Fruit fly (Drosophila melanogaster) whole organism, embryonic: ENCODE measurements around the gene CG14339.
A peak's percentile ranks its signal among the peaks of the same experiment; 100 is the strongest.

ENCODE experiments used
- Bdp1 ChIP-seq: fragments of 200-800 bp; sonication (Bioruptor generic); optimal IDR thresholded peaks from 3 replicates; lab custom pipeline; 2016; ENCODE audit warnings: missing biosample characterization, missing genetic modification characterization
- CG10267 ChIP-seq: fragments of 200-800 bp; sonication (Bioruptor generic); optimal IDR thresholded peaks from 2 replicates; lab custom pipeline; 2018; ENCODE audit warnings: missing biosample characterization, mild to moderate bottlenecking, missing genetic modification characterization, moderate library complexity
- CG10462 ChIP-seq: fragments of 200-800 bp; sonication (Bioruptor generic); optimal IDR thresholded peaks from 2 replicates; lab custom pipeline; 2016; ENCODE audit warnings: missing biosample characterization, missing genetic modification characterization
- CG10543 ChIP-seq: fragments of 200-800 bp; sonication (Bioruptor generic); optimal IDR thresholded peaks from 3 replicates; lab custom pipeline; 2017; ENCODE audit warnings: missing biosample characterization, mild to moderate bottlenecking, missing genetic modification characterization, moderate library complexity
- CG10565 ChIP-seq: fragments of 200-800 bp; sonication (Bioruptor generic); optimal IDR thresholded peaks from 3 replicates; lab custom pipeline; 2016; ENCODE audit warnings: missing biosample characterization, mild to moderate bottlenecking, missing genetic modification characterization
- CG11247 ChIP-seq: fragments of 200-800 bp; sonication (Bioruptor generic); IDR thresholded peaks from 2 replicates; pipeline ENCODE4 v1.3.6; 2022; ENCODE audit warnings: missing biosample characterization, missing genetic modification characterization
- CG11504 ChIP-seq: fragments of 200-800 bp; sonication (Bioruptor generic); optimal IDR thresholded peaks from 3 replicates; lab custom pipeline; 2019; ENCODE audit warnings: missing biosample characterization, mild to moderate bottlenecking, missing genetic modification characterization, moderate library complexity
- CG12155 ChIP-seq: fragments of 200-800 bp; sonication (Bioruptor generic); optimal IDR thresholded peaks from 3 replicates; lab custom pipeline; 2016; ENCODE audit warnings: missing biosample characterization, missing genetic modification characterization
- CG12391 ChIP-seq: fragments of 200-800 bp; sonication (Bioruptor generic); optimal IDR thresholded peaks from 3 replicates; lab custom pipeline; 2018; ENCODE audit warnings: missing biosample characterization, mild to moderate bottlenecking, missing genetic modification characterization, moderate library complexity
- CG12744 ChIP-seq: fragments of 200-800 bp; sonication (Bioruptor generic); optimal IDR thresholded peaks from 2 replicates; lab custom pipeline; 2016; ENCODE audit warnings: missing biosample characterization, missing genetic modification characterization
- CG12942 ChIP-seq: fragments of 200-800 bp; sonication (Bioruptor generic); optimal IDR thresholded peaks from 3 replicates; lab custom pipeline; 2016; ENCODE audit warnings: missing biosample characterization, missing genetic modification characterization
- CG13424 ChIP-seq: fragments of 200-800 bp; sonication (Bioruptor generic); optimal IDR thresholded peaks from 2 replicates; lab custom pipeline; 2019; ENCODE audit warnings: missing biosample characterization, mild to moderate bottlenecking, missing genetic modification characterization, moderate library complexity
- CG15514 ChIP-seq: fragments of 200-800 bp; sonication (Bioruptor generic); optimal IDR thresholded peaks from 3 replicates; lab custom pipeline; 2017; ENCODE audit warnings: missing biosample characterization, missing genetic modification characterization, mild to moderate bottlenecking, moderate library complexity, missing genetic modification reagents
- CG15601 ChIP-seq: fragments of 200-800 bp; sonication (Bioruptor generic); optimal IDR thresholded peaks from 3 replicates; lab custom pipeline; 2019; ENCODE audit warnings: missing biosample characterization, mild to moderate bottlenecking, missing genetic modification characterization, moderate library complexity
- CG17328 ChIP-seq: fragments of 200-800 bp; sonication (Bioruptor generic); IDR thresholded peaks from 2 replicates; pipeline ENCODE4 v1.3.6; 2022; ENCODE audit warnings: missing biosample characterization, missing genetic modification characterization
- CG17912 ChIP-seq: fragments of 200-800 bp; sonication (Bioruptor generic); optimal IDR thresholded peaks from 2 replicates; lab custom pipeline; 2018; ENCODE audit warnings: missing biosample characterization, mild to moderate bottlenecking, missing genetic modification characterization
- CG3065 ChIP-seq: fragments of 200-800 bp; sonication (Bioruptor generic); optimal IDR thresholded peaks from 2 replicates; lab custom pipeline; 2016; ENCODE audit warnings: missing biosample characterization, missing genetic modification characterization
- CG34224 ChIP-seq: fragments of 200-800 bp; sonication (Bioruptor generic); IDR thresholded peaks from 3 replicates; pipeline ENCODE4 v1.3.6; 2022; ENCODE audit warnings: missing biosample characterization, missing genetic modification characterization; ENCODE audit not compliant: partially characterized antibody
- CG6854 ChIP-seq: fragments of 200-800 bp; sonication (Bioruptor generic); optimal IDR thresholded peaks from 3 replicates; lab custom pipeline; 2017; ENCODE audit warnings: missing biosample characterization, mild to moderate bottlenecking, missing genetic modification characterization
- CG8290 ChIP-seq, 3 experiments: fragments of 200-800 bp; sonication (Bioruptor generic); optimal IDR thresholded peaks; 2 replicates each; lab custom pipeline; 2016 to 2019; ENCODE audit warnings: missing biosample characterization in 3 of 3, missing genetic modification characterization in 3 of 3, mild to moderate bottlenecking in 2 of 3, moderate library complexity in 1 of 3
- CG8478 ChIP-seq: fragments of >200 bp; optimal IDR thresholded peaks from 2 replicates; lab custom pipeline; 2018
- CG9817 ChIP-seq: fragments of 200-800 bp; sonication (Bioruptor generic); optimal IDR thresholded peaks from 2 replicates; lab custom pipeline; 2018; ENCODE audit warnings: missing biosample characterization, mild to moderate bottlenecking, missing genetic modification characterization, moderate library complexity
- Dbx ChIP-seq: fragments of 200-800 bp; sonication (Bioruptor generic); IDR thresholded peaks from 3 replicates; pipeline ENCODE4 v1.3.6; 2022; ENCODE audit warnings: missing biosample characterization, missing genetic modification characterization
- Deaf1 ChIP-seq: fragments of 200-800 bp; optimal IDR thresholded peaks from 3 replicates; lab custom pipeline; 2019; ENCODE audit warnings: missing biosample characterization, mild to moderate bottlenecking, missing genetic modification characterization, moderate library complexity
- GATAe ChIP-seq: fragments of 200-800 bp; sonication (Bioruptor generic); conservative IDR thresholded peaks from 2 replicates; pipeline ENCODE4 v1.3.6; 2022; ENCODE audit warnings: missing biosample characterization, missing genetic modification characterization
- HLHmδ ChIP-seq: fragments of 200-800 bp; sonication (Bioruptor generic); optimal IDR thresholded peaks from 2 replicates; lab custom pipeline; 2018; ENCODE audit warnings: missing biosample characterization, mild to moderate bottlenecking, missing genetic modification characterization, moderate library complexity
- Max ChIP-seq: fragments of 200-800 bp; sonication (Bioruptor generic); optimal IDR thresholded peaks from 2 replicates; lab custom pipeline; 2016; ENCODE audit warnings: missing biosample characterization, mild to moderate bottlenecking, missing genetic modification characterization
- Med ChIP-seq: fragments of 200-800 bp; sonication (Bioruptor generic); peaks from one replicate; lab custom pipeline; 2016; ENCODE audit warnings: missing biosample characterization, missing genetic modification characterization, mild to moderate bottlenecking, inconsistent platforms, moderate library complexity
- NFAT ChIP-seq: fragments of 200-800 bp; sonication (Bioruptor generic); IDR thresholded peaks from 2 replicates; pipeline ENCODE4 v1.3.6; 2022; ENCODE audit warnings: missing biosample characterization, missing genetic modification characterization
- Side ChIP-seq: fragments of 200-800 bp; sonication (Bioruptor generic); optimal IDR thresholded peaks from 2 replicates; lab custom pipeline; 2016; ENCODE audit warnings: missing biosample characterization, missing genetic modification characterization
- Sox102F ChIP-seq: fragments of 200-800 bp; sonication (Bioruptor generic); optimal IDR thresholded peaks from 2 replicates; lab custom pipeline; 2018; ENCODE audit warnings: missing biosample characterization, mild to moderate bottlenecking, missing genetic modification characterization, moderate library complexity
- Sry-δ ChIP-seq: fragments of 200-800 bp; sonication (Bioruptor generic); optimal IDR thresholded peaks from 2 replicates; lab custom pipeline; 2016; ENCODE audit warnings: missing biosample characterization, missing genetic modification characterization
- bbx ChIP-seq: fragments of 200-800 bp; sonication (Bioruptor generic); IDR thresholded peaks from 2 replicates; pipeline ENCODE4 v1.3.6; 2022; ENCODE audit warnings: missing biosample characterization, missing genetic modification characterization; ENCODE audit not compliant: partially characterized antibody
- bowl ChIP-seq: fragments of 200-800 bp; sonication (Bioruptor generic); IDR thresholded peaks from 2 replicates; pipeline ENCODE4 v1.3.6; 2022; ENCODE audit warnings: missing biosample characterization, missing genetic modification characterization
- da ChIP-seq: fragments of 200-800 bp; sonication (Bioruptor generic); optimal IDR thresholded peaks from 2 replicates; lab custom pipeline; 2016; ENCODE audit warnings: missing biosample characterization, missing genetic modification characterization
- dmrt99B ChIP-seq: fragments of 200-800 bp; sonication (Bioruptor generic); optimal IDR thresholded peaks from 2 replicates; lab custom pipeline; 2018; ENCODE audit warnings: missing biosample characterization, mild to moderate bottlenecking, missing genetic modification characterization, moderate library complexity
- fd96Cb ChIP-seq: fragments of 200-800 bp; sonication (Bioruptor generic); optimal IDR thresholded peaks from 2 replicates; lab custom pipeline; 2018; ENCODE audit warnings: missing biosample characterization, mild to moderate bottlenecking, missing genetic modification characterization, moderate library complexity
- ftz-f1 ChIP-seq: fragments of 200-800 bp; sonication (Bioruptor generic); optimal IDR thresholded peaks from 2 replicates; lab custom pipeline; 2016; ENCODE audit warnings: missing biosample characterization, missing genetic modification characterization
- grau ChIP-seq: fragments of 200-800 bp; optimal IDR thresholded peaks from 3 replicates; lab custom pipeline; 2019; ENCODE audit warnings: missing biosample characterization, mild to moderate bottlenecking, missing genetic modification characterization, moderate library complexity
- jing ChIP-seq: fragments of 200-800 bp; sonication (Bioruptor generic); optimal IDR thresholded peaks from 2 replicates; lab custom pipeline; 2018; ENCODE audit warnings: missing biosample characterization, mild to moderate bottlenecking, missing genetic modification characterization
- klu ChIP-seq: fragments of 200-800 bp; sonication (Bioruptor generic); IDR thresholded peaks from 2 replicates; pipeline ENCODE4 v1.3.6; 2022; ENCODE audit warnings: missing biosample characterization, missing genetic modification characterization
- mirr ChIP-seq: fragments of 200-800 bp; sonication (Bioruptor generic); optimal IDR thresholded peaks from 3 replicates; lab custom pipeline; 2018; ENCODE audit warnings: missing biosample characterization, mild to moderate bottlenecking, missing genetic modification characterization
- nerfin-2 ChIP-seq: fragments of 200-800 bp; sonication (Bioruptor generic); IDR thresholded peaks from 2 replicates; pipeline ENCODE4 v1.3.6; 2022; ENCODE audit warnings: missing biosample characterization, missing genetic modification characterization; ENCODE audit not compliant: partially characterized antibody
- p53 ChIP-seq: fragments of 200-800 bp; sonication (Bioruptor generic); optimal IDR thresholded peaks from 2 replicates; lab custom pipeline; 2016; ENCODE audit warnings: missing biosample characterization, missing genetic modification characterization
- sens-2 ChIP-seq: fragments of 200-800 bp; sonication (Bioruptor generic); IDR thresholded peaks from 2 replicates; pipeline ENCODE4 v1.3.6; 2022; ENCODE audit warnings: missing biosample characterization, missing genetic modification characterization
- seq ChIP-seq: fragments of 200-800 bp; sonication (Bioruptor generic); IDR thresholded peaks from 2 replicates; pipeline ENCODE4 v1.3.6; 2022; ENCODE audit warnings: missing biosample characterization, missing genetic modification characterization
- sisA ChIP-seq: fragments of 200-800 bp; sonication (Bioruptor generic); IDR thresholded peaks from 2 replicates; pipeline ENCODE4 v1.3.6; 2022; ENCODE audit warnings: missing biosample characterization, missing genetic modification characterization
- tgo ChIP-seq: fragments of 200-800 bp; sonication (Bioruptor generic); IDR thresholded peaks from 3 replicates; pipeline ENCODE4 v1.3.6; 2022; ENCODE audit warnings: missing biosample characterization, missing genetic modification characterization
- tx ChIP-seq: fragments of 200-800 bp; sonication (Bioruptor generic); optimal IDR thresholded peaks from 2 replicates; lab custom pipeline; 2016; ENCODE audit warnings: missing biosample characterization, missing genetic modification characterization

Gene CG14339

dm6 chr2L:1074180-1074864 lies 34.0 kb upstream of the CG14339 start (continued):
- peak; percentile 44 for TF ChIP-seq CG12942 (GFP tag; lab: Kevin White, UChicago)
- TF ChIP-seq NFAT (GFP tag; lab: Robert Waterston, UW) = no peak
- peak; percentile 88 for TF ChIP-seq CG11504 (tag; lab: Kevin White, UChicago)
- TF ChIP-seq p53 (GFP tag; lab: Kevin White, UChicago) = peak; percentile 69
- peak; percentile 48 for TF ChIP-seq CG9817 (tag; lab: Kevin White, UChicago)
- TF ChIP-seq CG17328 (GFP tag; lab: Robert Waterston, UW) = peak; percentile 82
- TF ChIP-seq Sox102F = peak; percentile 91
- peak; percentile 69 for TF ChIP-seq Max
- 0 out of 3 replicates have a peak, but pooled peaks have one; percentile 33 for TF ChIP-seq Dbx (GFP tag; lab: Robert Waterston, UW)
- no peak for TF ChIP-seq GATAe (GFP tag; lab: Robert Waterston, UW)
- TF ChIP-seq bowl (GFP tag; lab: Robert Waterston, UW) = no peak
- peak; percentile 88 for TF ChIP-seq fd96Cb
- TF ChIP-seq klu (GFP tag; lab: Robert Waterston, UW) = no peak
- TF ChIP-seq jing = peak; percentile 77
- TF ChIP-seq tx (GFP tag; lab: Kevin White, UChicago) = peak; percentile 43
- peak; percentile 35 for TF ChIP-seq Sry-δ (GFP tag; lab: Kevin White, UChicago)
- peak; percentile 58 for TF ChIP-seq CG3065 (GFP tag; lab: Kevin White, UChicago)
- TF ChIP-seq Bdp1 = peak; percentile 27
- TF ChIP-seq CG15601 (tag; lab: Kevin White, UChicago) = peak; percentile 88
- no peak for TF ChIP-seq CG10565 (GFP tag; lab: Kevin White, UChicago)
- peak; percentile 70 for TF ChIP-seq sisA (GFP tag; lab: Robert Waterston, UW)
- TF ChIP-seq CG10267 (tag; lab: Kevin White, UChicago) = peak; percentile 82
- no peak for TF ChIP-seq HLHmδ (GFP tag; lab: Kevin White, UChicago)
- TF ChIP-seq sens-2 (GFP tag; lab: Robert Waterston, UW) = peak; percentile 51; the same call in 1 of the 2 replicates
- TF ChIP-seq CG15514 (GFP tag; lab: Kevin White, UChicago) = peak; percentile 21
- peak; percentile 88 for TF ChIP-seq CG12391 (tag; lab: Kevin White, UChicago)
- no peak for TF ChIP-seq nerfin-2 (GFP tag; lab: Robert Waterston, UW)
- peak; percentile 89 for TF ChIP-seq Med (GFP tag; lab: Kevin White, UChicago)
- TF ChIP-seq bbx (GFP tag; lab: Robert Waterston, UW) = no peak
- no peak for TF ChIP-seq da
- TF ChIP-seq CG11247 = 0 out of 2 replicates have a peak, but pooled peaks have one; percentile 29
- TF ChIP-seq grau (tag; lab: Kevin White, UChicago) = peak; percentile 86
- TF ChIP-seq CG12744 (GFP tag; lab: Kevin White, UChicago) = peak; percentile 43
- TF ChIP-seq CG6854 (GFP tag; lab: Kevin White, UChicago) = peak; percentile 25
- TF ChIP-seq CG8290 (GFP tag; optimal IDR thresholded peaks at IDR 0.05; lab: Kevin White, UChicago) = peak; percentile 53
- peak in 1 of 2 experiments; percentile 82 for TF ChIP-seq CG8290 (tag; optimal IDR thresholded peaks at IDR 0.05; lab: Kevin White, UChicago)
- TF ChIP-seq CG10543 (GFP tag; lab: Kevin White, UChicago) = peak; percentile 36
- TF ChIP-seq CG17912 (GFP tag; lab: Kevin White, UChicago) = no peak
- no peak for TF ChIP-seq mirr (GFP tag; lab: Kevin White, UChicago)
- peak; percentile 64 for TF ChIP-seq Side (GFP tag; lab: Kevin White, UChicago)
- peak; percentile 78 for TF ChIP-seq CG10462 (GFP tag; lab: Kevin White, UChicago)
- peak; percentile 58 for TF ChIP-seq Deaf1 (tag; lab: Kevin White, UChicago)
- TF ChIP-seq CG12155 (GFP tag; lab: Kevin White, UChicago) = peak; percentile 62
- no peak for TF ChIP-seq CG8478 (lab: Kevin White, UChicago)
- TF ChIP-seq CG13424 (tag; lab: Kevin White, UChicago) = peak; percentile 81
- no peak for TF ChIP-seq ftz-f1 (GFP tag; lab: Kevin White, UChicago)
- TF ChIP-seq seq (GFP tag; lab: Robert Waterston, UW) = peak; percentile 59; the same call in 1 of the 2 replicates
- TF ChIP-seq dmrt99B (tag; lab: Kevin White, UChicago) = peak; percentile 90
- no peak for TF ChIP-seq CG34224
- peak; percentile 68; the same call in 2 of the 3 replicates for TF ChIP-seq tgo (GFP tag; lab: Robert Waterston, UW)
